Worm (Caenorhabditis elegans) whole organism, L3 larva: Measurements from ENCODE around the gene R148.4.
A peak's percentile ranks its signal among the peaks of the same experiment; 100 is the strongest.

Experiments
- ceh-16 ChIP-seq: sonication (generic microtip); optimal IDR thresholded peaks from 2 replicates; lab custom pipeline; 2017; ENCODE audit warnings: missing biosample characterization, missing genetic modification characterization
- ceh-28 ChIP-seq: fragments of 150-350 bp; optimal IDR thresholded peaks from 2 replicates; lab custom pipeline; 2014; ENCODE audit warnings: missing biosample characterization, missing genetic modification reagents, missing genetic modification characterization
- ceh-9 ChIP-seq: sonication (generic microtip); optimal IDR thresholded peaks from 2 replicates; lab custom pipeline; 2018; ENCODE audit warnings: missing biosample characterization, missing genetic modification characterization
- daf-12 ChIP-seq: fragments of 150-350 bp; optimal IDR thresholded peaks from 2 replicates; lab custom pipeline; 2014; ENCODE audit warnings: missing biosample characterization, missing genetic modification reagents, missing genetic modification characterization
- egl-5 ChIP-seq: fragments of 150-350 bp; optimal IDR thresholded peaks from 2 replicates; lab custom pipeline; 2017; ENCODE audit warnings: missing biosample characterization, missing genetic modification reagents, missing genetic modification characterization, inconsistent platforms
- elt-2 ChIP-seq: sonication (generic microtip); optimal IDR thresholded peaks from 2 replicates; lab custom pipeline; 2016; ENCODE audit warnings: missing genetic modification reagents, mild to moderate bottlenecking, missing genetic modification characterization, missing compliant biosample characterization
- eor-1 ChIP-seq, 2 experiments: fragments of 150-350 bp; optimal IDR thresholded peaks; 2 replicates each; lab custom pipeline; 2014 to 2018; ENCODE audit warnings: missing biosample characterization in 2 of 2, missing genetic modification characterization in 2 of 2
- fkh-10 ChIP-seq: sonication (generic microtip); optimal IDR thresholded peaks from 2 replicates; lab custom pipeline; 2017; ENCODE audit warnings: missing biosample characterization, missing genetic modification reagents, missing genetic modification characterization
- fkh-2 ChIP-seq: fragments of 150-350 bp; optimal IDR thresholded peaks from 2 replicates; lab custom pipeline; 2014; ENCODE audit warnings: missing biosample characterization, missing genetic modification reagents, missing genetic modification characterization
- fos-1 ChIP-seq: fragments of 150-350 bp; optimal IDR thresholded peaks from 2 replicates; lab custom pipeline; 2014; ENCODE audit warnings: missing biosample characterization, missing genetic modification characterization
- hmg-11 ChIP-seq: sonication (generic microtip); optimal IDR thresholded peaks from 2 replicates; lab custom pipeline; 2016; ENCODE audit warnings: missing genetic modification characterization, missing compliant biosample characterization
- lin-15B ChIP-seq: fragments of 150-350 bp; optimal IDR thresholded peaks from 2 replicates; lab custom pipeline; 2014; ENCODE audit warnings: missing biosample characterization, missing genetic modification characterization
- lin-39 ChIP-seq: fragments of 150-350 bp; optimal IDR thresholded peaks from 2 replicates; lab custom pipeline; 2018; ENCODE audit warnings: missing biosample characterization, missing genetic modification reagents, missing genetic modification characterization
- lsy-12 ChIP-seq: sonication (generic microtip); optimal IDR thresholded peaks from 2 replicates; lab custom pipeline; 2016; ENCODE audit warnings: mild to moderate bottlenecking, missing genetic modification characterization, missing compliant biosample characterization
- mdl-1 ChIP-seq: fragments of 150-350 bp; optimal IDR thresholded peaks from 2 replicates; lab custom pipeline; 2014; ENCODE audit warnings: missing biosample characterization, missing genetic modification characterization
- mml-1 ChIP-seq: fragments of 150-350 bp; sonication (generic microtip); optimal IDR thresholded peaks from 3 replicates; lab custom pipeline; 2014; ENCODE audit warnings: missing biosample characterization, missing genetic modification characterization
- nfya-1 ChIP-seq: sonication (generic microtip); optimal IDR thresholded peaks from 2 replicates; lab custom pipeline; 2017; ENCODE audit warnings: missing genetic modification characterization, mild to moderate bottlenecking, missing compliant biosample characterization, antibody characterized with exemption, moderate library complexity; ENCODE audit not compliant: insufficient read depth
- nhr-11 ChIP-seq: fragments of 150-350 bp; optimal IDR thresholded peaks from 2 replicates; lab custom pipeline; 2014; ENCODE audit warnings: missing biosample characterization, missing genetic modification characterization
- nhr-23 ChIP-seq: fragments of 150-350 bp; optimal IDR thresholded peaks from 2 replicates; lab custom pipeline; 2014; ENCODE audit warnings: missing biosample characterization, missing genetic modification reagents, missing genetic modification characterization
- nhr-237 ChIP-seq: fragments of 150-350 bp; optimal IDR thresholded peaks from 2 replicates; lab custom pipeline; 2014; ENCODE audit warnings: missing biosample characterization, missing genetic modification characterization
- nhr-25 ChIP-seq: sonication (generic microtip); optimal IDR thresholded peaks from 2 replicates; lab custom pipeline; 2017; ENCODE audit warnings: missing biosample characterization, missing genetic modification characterization
- nhr-28 ChIP-seq: fragments of 150-350 bp; optimal IDR thresholded peaks from 2 replicates; lab custom pipeline; 2014; ENCODE audit warnings: missing biosample characterization, missing genetic modification characterization
- nhr-43 ChIP-seq: sonication (generic microtip); optimal IDR thresholded peaks from 2 replicates; lab custom pipeline; 2016; ENCODE audit warnings: mild to moderate bottlenecking, missing genetic modification characterization, missing compliant biosample characterization; ENCODE audit not compliant: poor library complexity, severe bottlenecking
- nhr-76 ChIP-seq: fragments of 150-350 bp; sonication (generic microtip); optimal IDR thresholded peaks from 5 replicates; lab custom pipeline; 2014; ENCODE audit warnings: missing biosample characterization, missing genetic modification characterization
- pqm-1 ChIP-seq: fragments of 150-350 bp; optimal IDR thresholded peaks from 2 replicates; lab custom pipeline; 2017; ENCODE audit warnings: missing biosample characterization, missing genetic modification characterization, inconsistent platforms
- skn-1 ChIP-seq: fragments of 150-350 bp; optimal IDR thresholded peaks from 2 replicates; lab custom pipeline; 2014; ENCODE audit warnings: missing biosample characterization, missing genetic modification characterization
- snpc-4 ChIP-seq: fragments of 150-350 bp; optimal IDR thresholded peaks from 2 replicates; lab custom pipeline; 2014; ENCODE audit warnings: missing biosample characterization, missing genetic modification characterization
- tbx-2 ChIP-seq: sonication (generic microtip); optimal IDR thresholded peaks from 2 replicates; lab custom pipeline; 2016; ENCODE audit warnings: mild to moderate bottlenecking, missing genetic modification characterization, missing compliant biosample characterization
- unc-39 ChIP-seq: sonication (generic microtip); optimal IDR thresholded peaks from 4 replicates; lab custom pipeline; 2017; ENCODE audit warnings: missing biosample characterization, missing genetic modification characterization
- unc-62 ChIP-seq: fragments of 150-350 bp; sonication (generic microtip); optimal IDR thresholded peaks from 4 replicates; lab custom pipeline; 2014; ENCODE audit warnings: missing biosample characterization, missing genetic modification reagents, missing genetic modification characterization
- zag-1 ChIP-seq: fragments of 150-350 bp; optimal IDR thresholded peaks from 2 replicates; lab custom pipeline; 2014; ENCODE audit warnings: missing biosample characterization, missing genetic modification characterization
- ztf-4 ChIP-seq: fragments of 150-350 bp; optimal IDR thresholded peaks from 2 replicates; lab custom pipeline; 2014; ENCODE audit warnings: missing biosample characterization, missing genetic modification characterization

R148.4 gene

ce11 chrIII:3198307-3198706 is 26.9 kb downstream of the R148.4 start, which contains the start of gene R148.7:
Gene R148.7 (minus strand): TSS chrIII:3198407.
- TF ChIP-seq elt-2 (tag; lab: Kevin White, UChicago) (no peak), skn-1 (tag; lab: Kevin White, UChicago) (no peak), fkh-10 (GFP tag; lab: Kevin White, UChicago) (no peak), nhr-28 (tag; lab: Kevin White, UChicago) (no peak), nhr-43 (no peak), lin-39 (no peak), nhr-23 (no peak), ceh-16 (tag; lab: Kevin White, UChicago) (no peak), ceh-9 (tag; lab: Kevin White, UChicago) (no peak), ceh-28 (tag; lab: Kevin White, UChicago) (no peak), mml-1 (no peak), tbx-2 (tag; lab: Kevin White, UChicago) (no peak), snpc-4 (tag; lab: Kevin White, UChicago) (no peak), unc-62 (GFP tag; lab: Kevin White, UChicago) (no peak)

- TF ChIP-seq lin-15B (no peak), fkh-2 (tag; lab: Kevin White, UChicago) (no peak), eor-1 (tag; optimal IDR thresholded peaks at IDR 0.05; lab: Kevin White, UChicago) (no peak), nhr-11 (tag; lab: Kevin White, UChicago) (no peak)
- TF ChIP-seq, all 47 proteins: peak for 0
These were observed 28.0 kb downstream of the R148.4 start, which contains the start of gene heh-1 for ce11 chrIII:3199416-3199815. Gene heh-1 (minus strand): TSS chrIII:3199516.

ce11 chrIII:3200563-3200962 is 29.2 kb downstream of the R148.4 start:
- TF ChIP-seq ztf-4 (tag; lab: Kevin White, UChicago) = no peak
- TF ChIP-seq pqm-1 (tag; lab: Kevin White, UChicago) = no peak
- no peak for TF ChIP-seq mdl-1 (tag; lab: Kevin White, UChicago)
- no peak for TF ChIP-seq unc-39 (tag; lab: Kevin White, UChicago)
- TF ChIP-seq nhr-28 (tag; lab: Kevin White, UChicago) = no peak
- TF ChIP-seq snpc-4 (tag; lab: Kevin White, UChicago) = no peak
- TF ChIP-seq nhr-11 (tag; lab: Kevin White, UChicago) = no peak
- peak; percentile 35 for TF ChIP-seq nfya-1
- TF ChIP-seq fos-1 = no peak
- TF ChIP-seq, all 47 proteins: peak for 1

- TF ChIP-seq lin-39 (no peak), nhr-43 (no peak), daf-12 (tag; lab: Kevin White, UChicago) (no peak), nfya-1 (no peak), ztf-4 (tag; lab: Kevin White, UChicago) (no peak), lsy-12 (tag; lab: Kevin White, UChicago) (no peak), nhr-237 (tag; lab: Kevin White, UChicago) (no peak), ceh-16 (tag; lab: Kevin White, UChicago) (no peak), nhr-25 (tag; lab: Kevin White, UChicago) (no peak), zag-1 (tag; lab: Kevin White, UChicago) (no peak)
- TF ChIP-seq, all 47 proteins: peak for 0
These were observed 32.2 kb downstream of the R148.4 start for ce11 chrIII:3203589-3203988.

- TF ChIP-seq ceh-16 (tag; lab: Kevin White, UChicago) = no peak
- TF ChIP-seq, all 47 proteins: peak for 0
These were observed 47.7 kb downstream of the R148.4 start, which contains the start of gene frm-8 for ce11 chrIII:3219050-3219449. Gene frm-8 (minus strand): TSS chrIII:3219150.

ce11 chrIII:3220287-3220686 is 48.9 kb downstream of the R148.4 start:
- peak; percentile 39 for TF ChIP-seq fkh-10 (GFP tag; lab: Kevin White, UChicago)
- peak; percentile 71 for TF ChIP-seq nfya-1
- peak; percentile 78 for TF ChIP-seq hmg-11 (tag; lab: Kevin White, UChicago)
- peak; percentile 10 for TF ChIP-seq lin-39
- TF ChIP-seq unc-62 (GFP tag; lab: Kevin White, UChicago) = no peak
- TF ChIP-seq daf-12 (tag; lab: Kevin White, UChicago) = no peak

- no peak for TF ChIP-seq lin-15B
- TF ChIP-seq elt-2 (tag; lab: Kevin White, UChicago) = no peak
- no peak for TF ChIP-seq nhr-76 (tag; lab: Kevin White, UChicago)
- TF ChIP-seq egl-5 = no peak
- TF ChIP-seq ceh-28 (tag; lab: Kevin White, UChicago) = no peak
- TF ChIP-seq fkh-2 (tag; lab: Kevin White, UChicago) = no peak
These were observed 51.3 kb downstream of the R148.4 start for ce11 chrIII:3222707-3223106.
